Fruit fly (Drosophila melanogaster) whole organism, embryonic: ENCODE measurements around the gene Pxd.

ENCODE experiments used
- Abd-B ChIP-seq: fragments of 200-800 bp; sonication (Bioruptor generic); optimal IDR thresholded peaks from 2 replicates; lab custom pipeline; 2018; ENCODE audit warnings: missing biosample characterization, mild to moderate bottlenecking, missing genetic modification characterization, moderate library complexity
- CG10366 ChIP-seq: fragments of 200-800 bp; sonication (Bioruptor generic); IDR thresholded peaks from 2 replicates; pipeline ENCODE4 v1.3.6; 2022; ENCODE audit warnings: missing biosample characterization, missing genetic modification characterization
- CG10431 ChIP-seq: fragments of 200-800 bp; sonication (Bioruptor generic); optimal IDR thresholded peaks from 3 replicates; lab custom pipeline; 2018; ENCODE audit warnings: missing biosample characterization, mild to moderate bottlenecking, missing genetic modification characterization
- CG10654 ChIP-seq: fragments of 200-800 bp; sonication (Bioruptor generic); optimal IDR thresholded peaks from 2 replicates; lab custom pipeline; 2016; ENCODE audit warnings: missing biosample characterization, missing genetic modification characterization
- CG11560 ChIP-seq: fragments of 200-800 bp; sonication (Bioruptor generic); IDR thresholded peaks from 3 replicates; pipeline ENCODE4 v1.3.6; 2022; ENCODE audit warnings: missing biosample characterization, missing genetic modification characterization
- CG13296 ChIP-seq: fragments of 200-800 bp; sonication (Bioruptor generic); optimal IDR thresholded peaks from 3 replicates; lab custom pipeline; 2018; ENCODE audit warnings: missing biosample characterization, mild to moderate bottlenecking, missing genetic modification characterization
- CG14965 ChIP-seq: fragments of 200-800 bp; sonication (Bioruptor generic); optimal IDR thresholded peaks from 2 replicates; lab custom pipeline; 2016; ENCODE audit warnings: missing biosample characterization, missing genetic modification characterization, borderline replicate concordance
- CG15073 ChIP-seq: fragments of 200-800 bp; sonication (Bioruptor generic); optimal IDR thresholded peaks from 2 replicates; lab custom pipeline; 2016; ENCODE audit warnings: missing biosample characterization, missing genetic modification characterization
- CG15514 ChIP-seq: fragments of 200-800 bp; sonication (Bioruptor generic); optimal IDR thresholded peaks from 3 replicates; lab custom pipeline; 2017; ENCODE audit warnings: missing biosample characterization, missing genetic modification characterization, mild to moderate bottlenecking, moderate library complexity, missing genetic modification reagents
- CG15696 ChIP-seq: fragments of 200-800 bp; sonication (Bioruptor generic); optimal IDR thresholded peaks from 2 replicates; lab custom pipeline; 2019; ENCODE audit warnings: missing biosample characterization, mild to moderate bottlenecking, missing genetic modification characterization, moderate library complexity
- CG17361 ChIP-seq: fragments of 200-800 bp; sonication (Bioruptor generic); IDR thresholded peaks from 3 replicates; pipeline ENCODE4 v1.3.6; 2022; ENCODE audit warnings: missing biosample characterization, missing genetic modification characterization
- CG31365 ChIP-seq: fragments of 200-800 bp; sonication (Bioruptor generic); optimal IDR thresholded peaks from 2 replicates; lab custom pipeline; 2018; ENCODE audit warnings: missing biosample characterization, mild to moderate bottlenecking, missing genetic modification characterization
- CG7271 ChIP-seq: fragments of 200-800 bp; sonication (Bioruptor generic); optimal IDR thresholded peaks from 2 replicates; lab custom pipeline; 2018; ENCODE audit warnings: missing biosample characterization, mild to moderate bottlenecking, missing genetic modification characterization, moderate library complexity
- CG8359 ChIP-seq: fragments of 200-800 bp; sonication (Bioruptor generic); optimal IDR thresholded peaks from 2 replicates; lab custom pipeline; 2017; ENCODE audit warnings: missing biosample characterization, mild to moderate bottlenecking, missing genetic modification characterization, borderline replicate concordance
- CG8944 ChIP-seq: fragments of 200-800 bp; sonication (Bioruptor generic); optimal IDR thresholded peaks from 3 replicates; lab custom pipeline; 2016; ENCODE audit warnings: missing biosample characterization, missing genetic modification characterization
- CG9876 ChIP-seq: fragments of 200-800 bp; sonication (Bioruptor generic); optimal IDR thresholded peaks from 2 replicates; lab custom pipeline; 2016; ENCODE audit warnings: missing biosample characterization, missing genetic modification characterization
- D19A ChIP-seq: fragments of 200-800 bp; optimal IDR thresholded peaks from 3 replicates; lab custom pipeline; 2019; ENCODE audit warnings: missing biosample characterization, mild to moderate bottlenecking, missing genetic modification characterization, moderate library complexity
- Dad ChIP-seq: fragments of 200-800 bp; sonication (Bioruptor generic); optimal IDR thresholded peaks from 3 replicates; lab custom pipeline; 2016; ENCODE audit warnings: missing biosample characterization, missing genetic modification characterization
- HLH3B ChIP-seq: fragments of 200-800 bp; sonication (Bioruptor generic); IDR thresholded peaks from 2 replicates; pipeline ENCODE4 v1.3.6; 2022; ENCODE audit warnings: missing biosample characterization, missing genetic modification characterization
- Hand ChIP-seq: fragments of 200-800 bp; sonication (Bioruptor generic); optimal IDR thresholded peaks from 2 replicates; lab custom pipeline; 2017; ENCODE audit warnings: mild to moderate bottlenecking, missing biosample characterization, missing genetic modification reagents, missing genetic modification characterization
- Hr39 ChIP-seq: fragments of >200 bp; optimal IDR thresholded peaks from 2 replicates; lab custom pipeline; 2017
- Med ChIP-seq: fragments of 200-800 bp; sonication (Bioruptor generic); peaks from one replicate; lab custom pipeline; 2016; ENCODE audit warnings: missing biosample characterization, missing genetic modification characterization, mild to moderate bottlenecking, inconsistent platforms, moderate library complexity
- Myb ChIP-seq: fragments of 200-800 bp; sonication (Bioruptor generic); optimal IDR thresholded peaks from 2 replicates; lab custom pipeline; 2016; ENCODE audit warnings: missing biosample characterization, missing genetic modification characterization
- NFAT ChIP-seq: fragments of 200-800 bp; sonication (Bioruptor generic); IDR thresholded peaks from 2 replicates; pipeline ENCODE4 v1.3.6; 2022; ENCODE audit warnings: missing biosample characterization, missing genetic modification characterization
- Nf-YC ChIP-seq: fragments of 200-800 bp; optimal IDR thresholded peaks from 3 replicates; lab custom pipeline; 2019; ENCODE audit warnings: missing biosample characterization, mild to moderate bottlenecking, missing genetic modification characterization, moderate library complexity
- Pdp1 ChIP-seq, 2 experiments: fragments of 200-800 bp; sonication (Bioruptor generic); optimal IDR thresholded peaks; 3 replicates each; lab custom pipeline; 2016; ENCODE audit warnings: missing biosample characterization in 2 of 2, missing genetic modification characterization in 2 of 2, mild to moderate bottlenecking in 1 of 2, moderate library complexity in 1 of 2
- Sox102F ChIP-seq: fragments of 200-800 bp; sonication (Bioruptor generic); optimal IDR thresholded peaks from 2 replicates; lab custom pipeline; 2018; ENCODE audit warnings: missing biosample characterization, mild to moderate bottlenecking, missing genetic modification characterization, moderate library complexity
- TFAM ChIP-seq: fragments of 200-800 bp; sonication (Bioruptor generic); optimal IDR thresholded peaks from 2 replicates; lab custom pipeline; 2017; ENCODE audit warnings: missing biosample characterization, missing genetic modification characterization, inconsistent platforms
- Tbp ChIP-seq: fragments of >200 bp; optimal IDR thresholded peaks from 2 replicates; lab custom pipeline; 2018; ENCODE audit warnings: missing biosample characterization, missing genetic modification characterization
- Usf ChIP-seq: fragments of 200-800 bp; sonication (Bioruptor generic); optimal IDR thresholded peaks from 2 replicates; lab custom pipeline; 2017; ENCODE audit warnings: missing genotype, missing biosample characterization, missing genetic modification characterization
- ac ChIP-seq: fragments of 200-800 bp; sonication (Bioruptor generic); optimal IDR thresholded peaks from 3 replicates; lab custom pipeline; 2017; ENCODE audit warnings: missing biosample characterization, mild to moderate bottlenecking, missing genetic modification characterization
- danr ChIP-seq: fragments of 200-800 bp; sonication (Bioruptor generic); IDR thresholded peaks from 2 replicates; pipeline ENCODE4 v1.3.6; 2022; ENCODE audit warnings: missing biosample characterization, missing genetic modification characterization
- dmrt11E ChIP-seq: fragments of 200-800 bp; sonication (Bioruptor generic); optimal IDR thresholded peaks from 3 replicates; lab custom pipeline; 2018; ENCODE audit warnings: missing biosample characterization, mild to moderate bottlenecking, missing genetic modification characterization, moderate library complexity
- esg ChIP-seq: fragments of 200-800 bp; sonication (Bioruptor generic); conservative IDR thresholded peaks from 2 replicates; pipeline ENCODE4 v1.3.6; 2022; ENCODE audit warnings: missing biosample characterization, missing genetic modification characterization
- gcm ChIP-seq: fragments of 200-800 bp; sonication (Bioruptor generic); optimal IDR thresholded peaks from 2 replicates; lab custom pipeline; 2019; ENCODE audit warnings: missing biosample characterization, mild to moderate bottlenecking, missing genetic modification characterization, moderate library complexity
- gro ChIP-seq: fragments of 200-800 bp; sonication (Bioruptor generic); optimal IDR thresholded peaks from 2 replicates; lab custom pipeline; 2016; ENCODE audit warnings: missing biosample characterization, missing genetic modification characterization
- gsb ChIP-seq: fragments of 200-800 bp; sonication (Bioruptor generic); IDR thresholded peaks from 2 replicates; pipeline ENCODE4 v1.3.6; 2022; ENCODE audit warnings: missing biosample characterization, missing genetic modification characterization
- hb ChIP-seq: fragments of 200-800 bp; sonication (Bioruptor generic); IDR thresholded peaks from 3 replicates; pipeline ENCODE4 v1.3.6; 2022; ENCODE audit warnings: missing biosample characterization, missing genetic modification characterization; ENCODE audit not compliant: partially characterized antibody
- hkb ChIP-seq, 2 experiments: fragments of 200-800 bp in 1 of 2; fragments of >200 bp in 1 of 2; sonication (Bioruptor generic) in 1 of 2; IDR thresholded peaks in 1 of 2; optimal IDR thresholded peaks in 1 of 2; 2 replicates each; pipeline versions ENCODE4 v1.3.6 to Lab custom; 2017 to 2022; ENCODE audit warnings: missing biosample characterization in 1 of 2, missing genetic modification characterization in 1 of 2
- ind ChIP-seq: fragments of 200-800 bp; sonication (Bioruptor generic); optimal IDR thresholded peaks from 3 replicates; lab custom pipeline; 2016; ENCODE audit warnings: missing biosample characterization, missing genetic modification characterization
- nerfin-1 ChIP-seq: fragments of 200-800 bp; sonication (Bioruptor generic); optimal IDR thresholded peaks from 3 replicates; lab custom pipeline; 2019; ENCODE audit warnings: missing biosample characterization, mild to moderate bottlenecking, missing genetic modification characterization, moderate library complexity
- pita ChIP-seq: fragments of 200-800 bp; sonication (Bioruptor generic); optimal IDR thresholded peaks from 2 replicates; lab custom pipeline; 2017; ENCODE audit warnings: missing biosample characterization, mild to moderate bottlenecking, missing genetic modification characterization
- ro ChIP-seq: fragments of 200-800 bp; sonication (Bioruptor generic); IDR thresholded peaks from 2 replicates; pipeline ENCODE4 v1.3.6; 2022; ENCODE audit warnings: missing biosample characterization, missing genetic modification characterization
- sd ChIP-seq: fragments of 200-800 bp; sonication (Bioruptor generic); optimal IDR thresholded peaks from 3 replicates; lab custom pipeline; 2018; ENCODE audit warnings: missing biosample characterization, mild to moderate bottlenecking, missing genetic modification characterization, moderate library complexity
- sqz ChIP-seq: fragments of 200-800 bp; sonication (Bioruptor generic); optimal IDR thresholded peaks from 3 replicates; lab custom pipeline; 2018; ENCODE audit warnings: missing biosample characterization, mild to moderate bottlenecking, missing genetic modification characterization
- vvl ChIP-seq: fragments of 200-800 bp; sonication (Bioruptor generic); IDR thresholded peaks from 2 replicates; pipeline ENCODE4 v1.3.6; 2022; ENCODE audit warnings: missing biosample characterization, missing genetic modification characterization
- zfh2 ChIP-seq: fragments of 200-800 bp; sonication (Bioruptor generic); optimal IDR thresholded peaks from 2 replicates; lab custom pipeline; 2016; ENCODE audit warnings: missing biosample characterization, missing genetic modification characterization

Gene Pxd

DNA sequence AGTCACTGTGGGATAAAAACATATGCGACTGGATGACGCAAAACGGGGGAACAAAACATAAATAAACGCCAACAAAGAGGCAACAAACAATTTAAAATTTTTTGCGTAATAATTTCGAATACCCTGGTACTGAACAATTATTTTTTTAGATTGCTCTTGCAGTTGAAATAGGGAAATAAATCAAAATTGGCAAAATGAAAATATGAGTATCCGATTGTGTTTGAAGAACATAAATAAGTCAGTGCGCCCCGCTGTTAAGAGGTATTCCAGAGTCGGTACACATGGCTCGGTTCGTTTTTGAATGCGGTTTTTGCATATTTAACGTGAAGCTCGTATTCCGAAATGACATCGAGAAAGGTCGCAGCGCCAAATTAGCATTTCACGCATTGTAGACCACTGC is 28.8 kb upstream of the Pxd start (continued):
- TF ChIP-seq CG8944 (GFP tag; lab: Kevin White, UChicago) (no peak), gro (GFP tag; lab: Kevin White, UChicago) (no peak), nerfin-1 (tag; lab: Kevin White, UChicago) (no peak), D19A (tag; lab: Kevin White, UChicago) (no peak), ac (GFP tag; lab: Kevin White, UChicago) (no peak), sd (tag; lab: Kevin White, UChicago) (no peak), ind (GFP tag; lab: Kevin White, UChicago) (no peak), sqz (GFP tag; lab: Kevin White, UChicago) (no peak), HLH3B (GFP tag; lab: Robert Waterston, UW) (peak; percentile 8; the same call in 1 of the 2 replicates), vvl (GFP tag; lab: Robert Waterston, UW) (peak; percentile 64), CG15696 (tag; lab: Kevin White, UChicago) (no peak), Sox102F (GFP tag; lab: Kevin White, UChicago) (peak; percentile 26), hb (GFP tag; lab: Robert Waterston, UW) (no peak), hkb (optimal IDR thresholded peaks at IDR 0.05; lab: Kevin White, UChicago) (no peak), hkb (GFP tag; IDR thresholded peaks at IDR 0.05; lab: Robert Waterston, UW) (peak; percentile 27; the same call in 1 of the 2 replicates), Med (peak; percentile 78)

DNA sequence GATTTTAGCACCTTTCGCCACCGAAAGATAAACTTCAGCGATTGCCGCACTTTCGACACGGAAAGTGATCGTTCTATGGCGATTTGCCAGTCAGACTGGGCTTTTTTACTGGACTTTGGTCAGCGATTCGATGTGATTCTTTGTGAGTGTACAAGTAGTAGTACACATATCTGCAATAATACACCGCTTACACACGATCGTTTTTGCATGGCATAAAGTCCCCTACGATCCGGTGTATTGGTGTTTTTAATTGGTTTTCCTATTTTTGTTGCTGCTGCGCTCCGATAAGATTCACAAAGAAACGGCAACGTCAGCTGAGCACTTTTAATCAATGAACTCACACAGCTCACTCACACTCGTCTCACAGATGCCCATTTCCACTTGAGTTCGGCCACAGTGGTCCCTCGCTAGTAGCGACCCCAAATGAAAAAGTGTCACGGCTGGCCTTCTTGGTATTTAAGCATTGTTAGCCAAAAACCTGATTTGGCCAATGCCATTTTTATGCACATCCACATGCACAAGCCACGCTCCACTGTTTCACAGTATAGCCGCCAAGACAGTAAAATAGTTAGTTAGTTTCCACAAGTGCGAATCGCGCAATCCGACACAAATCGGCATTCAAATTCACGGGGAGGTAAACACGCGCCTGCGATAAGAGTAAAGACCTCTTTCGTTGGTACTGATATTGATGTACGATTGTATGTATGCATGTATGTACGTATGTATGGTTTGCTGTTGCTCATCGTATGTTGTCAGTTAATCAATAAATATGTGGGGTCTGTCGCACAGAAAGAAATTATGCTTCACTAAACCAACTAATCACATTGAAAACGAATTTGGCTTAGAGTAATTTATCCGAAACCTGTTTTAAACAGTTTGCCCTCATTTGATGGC is 27.9 kb upstream of the Pxd start:
- TF ChIP-seq gsb (GFP tag; lab: Robert Waterston, UW): peak; percentile 95
- TF ChIP-seq Abd-B (GFP tag; lab: Kevin White, UChicago): peak; percentile 94
- no peak for TF ChIP-seq Hr39
- TF ChIP-seq gcm: peak; percentile 58
- TF ChIP-seq CG10366: peak; percentile 97
- TF ChIP-seq CG11560 (tag; lab: Robert Waterston, UW): peak; percentile 88
- peak; percentile 95 for TF ChIP-seq CG13296
- peak; percentile 91 for TF ChIP-seq Dad (GFP tag; lab: Kevin White, UChicago)
- TF ChIP-seq dmrt11E (tag; lab: Kevin White, UChicago): peak; percentile 35
- peak; percentile 63; the same call in 2 of the 3 replicates for TF ChIP-seq CG17361 (GFP tag; lab: Robert Waterston, UW)
- TF ChIP-seq danr (GFP tag; lab: Robert Waterston, UW): peak; percentile 88
- TF ChIP-seq Nf-YC: peak; percentile 70
- TF ChIP-seq Myb (GFP tag; lab: Kevin White, UChicago): peak; percentile 89
- TF ChIP-seq NFAT: peak; percentile 99
- peak; percentile 12 for TF ChIP-seq CG15073 (GFP tag; lab: Kevin White, UChicago)
- peak; percentile 92 for TF ChIP-seq Usf (GFP tag; lab: Kevin White, UChicago)
- peak; percentile 84 for TF ChIP-seq ro
- peak; percentile 76 for TF ChIP-seq CG31365
- peak; percentile 97 for TF ChIP-seq esg (GFP tag; lab: Robert Waterston, UW)
- TF ChIP-seq Pdp1 (GFP tag; optimal IDR thresholded peaks at IDR 0.05; lab: Kevin White, UChicago): peak; percentile 94 to 96
- TF ChIP-seq CG7271: no peak
- peak; percentile 54 for TF ChIP-seq CG14965 (GFP tag; lab: Kevin White, UChicago)
- peak; percentile 98 for TF ChIP-seq zfh2
- TF ChIP-seq CG9876 (GFP tag; lab: Kevin White, UChicago): peak; percentile 93
- TF ChIP-seq CG10431 (GFP tag; lab: Kevin White, UChicago): peak; percentile 48
- TF ChIP-seq Sox102F (GFP tag; lab: Kevin White, UChicago): peak; percentile 78
- peak; percentile 100 for TF ChIP-seq Med
- TF ChIP-seq TFAM (GFP tag; lab: Kevin White, UChicago): peak; percentile 30
- TF ChIP-seq Tbp: no peak
- peak; percentile 95 for TF ChIP-seq Hand (GFP tag; lab: Kevin White, UChicago)
- TF ChIP-seq CG10654 (GFP tag; lab: Kevin White, UChicago): peak; percentile 86
- TF ChIP-seq CG8359 (GFP tag; lab: Kevin White, UChicago): peak; percentile 34
- peak; percentile 92 for TF ChIP-seq CG15514 (GFP tag; lab: Kevin White, UChicago)
- no peak for TF ChIP-seq pita (GFP tag; lab: Kevin White, UChicago)
